2 worm cellular contexts compared by ENCODE assay signal in the genomic region with DNA sequence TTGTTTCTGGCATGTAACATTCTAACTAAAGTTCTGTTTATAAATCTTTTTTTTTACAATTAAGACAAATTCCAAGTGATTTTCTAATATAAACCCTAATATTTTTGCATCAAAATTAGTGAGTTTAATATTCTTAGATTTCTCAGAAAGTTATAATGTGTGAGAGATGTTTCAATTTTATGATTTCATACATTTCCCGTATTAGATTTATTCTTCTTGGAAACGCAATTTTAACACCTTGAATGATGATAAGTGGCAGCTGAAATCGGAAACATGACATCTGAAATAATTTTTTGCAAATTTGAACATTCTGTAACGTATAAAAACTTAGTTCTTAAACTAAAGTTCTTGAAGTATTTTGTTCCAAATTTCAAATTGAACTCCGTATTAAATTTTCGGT.
TF ChIP-seq lines count a peak whose summit lies in the region.

No protein-coding gene starts in this region.

TF ChIP-seq in whole organism, L1 larva, 84 proteins besides CTCF, POLR2A, EP300 and RAD21:
- TF ChIP-seq sox-4 (tag; optimal IDR thresholded peaks at IDR 0.05; lab: Kevin White, UChicago), result no peak
- TF ChIP-seq jun-1 (tag; optimal IDR thresholded peaks at IDR 0.05; lab: Kevin White, UChicago), result no peak
- peak; percentile 42 for TF ChIP-seq nhr-71 (tag; optimal IDR thresholded peaks at IDR 0.05; lab: Kevin White, UChicago)
- TF ChIP-seq fkh-4 (tag; optimal IDR thresholded peaks at IDR 0.05; lab: Kevin White, UChicago; ENCODE audit: borderline replicate concordance), result no peak
- TF ChIP-seq ztf-11 (tag; optimal IDR thresholded peaks at IDR 0.05; lab: Kevin White, UChicago), result no peak
- TF ChIP-seq lin-13 (GFP tag; optimal IDR thresholded peaks at IDR 0.05; lab: Kevin White, UChicago), result no peak
- TF ChIP-seq egl-13 (tag; optimal IDR thresholded peaks at IDR 0.05; lab: Kevin White, UChicago), result peak; percentile 67
- no peak for TF ChIP-seq nhr-84 (tag; optimal IDR thresholded peaks at IDR 0.05; lab: Kevin White, UChicago)
- no peak for TF ChIP-seq nhr-76 (tag; optimal IDR thresholded peaks at IDR 0.05; lab: Kevin White, UChicago)
- no peak for TF ChIP-seq nhr-11 (tag; optimal IDR thresholded peaks at IDR 0.05; lab: Kevin White, UChicago)
- no peak for TF ChIP-seq lin-35 (GFP tag; optimal IDR thresholded peaks at IDR 0.05; lab: Kevin White, UChicago)
- no peak for TF ChIP-seq isw-1 (GFP tag; IDR thresholded peaks at IDR 0.05; lab: Robert Waterston, UW)
- TF ChIP-seq nhr-47 (tag; optimal IDR thresholded peaks at IDR 0.05; lab: Kevin White, UChicago), result peak; percentile 66
- TF ChIP-seq egl-27 (tag; optimal IDR thresholded peaks at IDR 0.05; lab: Kevin White, UChicago), result no peak
- TF ChIP-seq hlh-4 (tag; optimal IDR thresholded peaks at IDR 0.05; lab: Kevin White, UChicago), result peak; percentile 94
- TF ChIP-seq fkh-8 (tag; optimal IDR thresholded peaks at IDR 0.05; lab: Kevin White, UChicago), result peak; percentile 43

TF ChIP-seq in whole organism, L4 larva, 104 proteins besides CTCF, POLR2A, EP300 and RAD21:
- TF ChIP-seq fkh-10 (GFP tag; optimal IDR thresholded peaks at IDR 0.05; lab: Kevin White, UChicago), result no peak
- no peak for TF ChIP-seq nhr-237 (tag; optimal IDR thresholded peaks at IDR 0.05; lab: Kevin White, UChicago)
- no peak for TF ChIP-seq T20F7.1 (GFP tag; optimal IDR thresholded peaks at IDR 0.05; lab: Kevin White, UChicago)
- no peak for TF ChIP-seq F37D6.2 (tag; optimal IDR thresholded peaks at IDR 0.05; lab: Kevin White, UChicago)
- TF ChIP-seq daf-16 (GFP tag; optimal IDR thresholded peaks at IDR 0.05; lab: Kevin White, UChicago), result no peak
- no peak for TF ChIP-seq daf-16 (tag; optimal IDR thresholded peaks at IDR 0.05; lab: Kevin White, UChicago)
- TF ChIP-seq nhr-11 (tag; optimal IDR thresholded peaks at IDR 0.05; lab: Kevin White, UChicago), result peak; percentile 17
- no peak for TF ChIP-seq lin-1 (GFP tag; IDR thresholded peaks at IDR 0.05; lab: Robert Waterston, UW)

Comparison
In these comparisons a context has a peak if more than half of its experiments do, and no peak if none do; other contexts are left out.
1. Of the 29 proteins assayed by ChIP-seq in both whole organism, L4 larva and whole organism, L1 larva: peak only in whole organism, L4 larva: nhr-11; only in whole organism, L1 larva: none; in both: none; in neither: 28.